Worm (Caenorhabditis elegans) whole organism, late embryonic: ENCODE measurements around the gene pqn-25.

Experiments used
- K02D7.2 ChIP-seq: sonication (generic microtip); optimal IDR thresholded peaks from 2 replicates; lab custom pipeline; 2017; ENCODE audit warnings: mild to moderate bottlenecking, missing genetic modification characterization, missing compliant biosample characterization
- Y22D7AL.16 ChIP-seq: sonication (generic microtip); optimal IDR thresholded peaks from 2 replicates; lab custom pipeline; 2016; ENCODE audit warnings: missing genetic modification characterization, missing compliant biosample characterization
- ama-1 ChIP-seq: fragments of 150-350 bp; optimal IDR thresholded peaks from 2 replicates; lab custom pipeline; 2014
- ceh-6 ChIP-seq: fragments of 200-800 bp; sonication (Bioruptor generic); optimal IDR thresholded peaks from 2 replicates; lab custom pipeline; 2018; ENCODE audit warnings: mild to moderate bottlenecking, missing genetic modification characterization, missing compliant biosample characterization
- hlh-30 ChIP-seq: sonication (generic microtip); optimal IDR thresholded peaks from 2 replicates; lab custom pipeline; 2017; ENCODE audit warnings: antibody characterized with exemption, missing genetic modification characterization, missing compliant biosample characterization; ENCODE audit not compliant: insufficient read depth
- pag-3 ChIP-seq: sonication (generic microtip); optimal IDR thresholded peaks from 2 replicates; lab custom pipeline; 2016; ENCODE audit warnings: missing compliant biosample characterization, missing genetic modification characterization, borderline replicate concordance
- pha-4 ChIP-seq: fragments of 150-350 bp; optimal IDR thresholded peaks from 2 replicates; lab custom pipeline; 2018; ENCODE audit warnings: missing biosample characterization, missing genetic modification reagents, missing genetic modification characterization
- sox-2 ChIP-seq: fragments of 200-800 bp; sonication (Bioruptor generic); IDR thresholded peaks from 2 replicates; pipeline ENCODE4 v1.3.6; 2022; ENCODE audit warnings: missing genetic modification reagents, missing genetic modification characterization, missing compliant biosample characterization

DNA sequence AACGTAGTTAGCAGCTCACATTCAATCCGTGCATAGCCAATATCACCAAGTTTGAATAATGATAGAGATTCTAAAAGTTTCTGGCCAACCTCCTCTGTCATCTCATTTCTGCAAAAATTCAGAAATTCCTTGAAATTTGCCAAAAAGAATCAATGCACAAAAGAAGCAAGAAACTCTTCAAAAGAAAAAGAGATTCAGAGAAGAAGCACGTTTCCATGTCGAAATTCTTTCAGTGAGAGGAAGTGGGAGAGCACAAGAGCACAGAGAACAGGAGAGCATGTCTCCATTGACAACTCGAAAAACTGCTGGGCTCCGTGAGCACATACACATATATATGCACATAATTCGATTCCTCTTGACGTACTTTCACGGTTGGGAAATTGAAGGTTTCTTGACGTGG is 5.0 kb upstream of the pqn-25 start, which contains the start of gene nekl-4:
- no peak for TF ChIP-seq pha-4 (tag; lab: Kevin White, UChicago)
- TF ChIP-seq pag-3 (tag; lab: Kevin White, UChicago): no peak
- no peak for TF ChIP-seq K02D7.2
- no peak for TF ChIP-seq Y22D7AL.16 (tag; lab: Kevin White, UChicago)
- TF ChIP-seq sox-2: no peak
- no peak for TF ChIP-seq ama-1 (lab: Kevin White, UChicago)
- TF ChIP-seq hlh-30 (tag; lab: Kevin White, UChicago): no peak
- no peak for TF ChIP-seq ceh-6
